Worm (Caenorhabditis elegans): ENCODE measurements around the gene clc-28.

Gene clc-28

ce11 chrIII:8322645-8323213 is 16.5 kb downstream of the clc-28 start, which contains the start of gene F10E9.1:
Gene F10E9.1 (plus strand): TSS chrIII:8323163.
- TF ChIP-seq fos-1 (tag; optimal IDR thresholded peaks at IDR 0.05) (no peak), F10B5.3 (tag; optimal IDR thresholded peaks at IDR 0.05) (no peak), nhr-11 (tag; optimal IDR thresholded peaks at IDR 0.05) (peak; percentile 68), zip-11 (GFP tag; IDR thresholded peaks at IDR 0.05) (no peak)

ce11 chrIII:8321225-8321624 is 18.0 kb downstream of the clc-28 start:
- peak in 1 of 2 experiments; percentile 89 for TF ChIP-seq unc-62 (GFP tag; optimal IDR thresholded peaks at IDR 0.05 in 1 of 2)
- no peak for TF ChIP-seq unc-62 (tag; optimal IDR thresholded peaks at IDR 0.05)
- no peak for TF ChIP-seq ceh-20 (GFP tag; IDR thresholded peaks at IDR 0.05)
- peak; percentile 6 for TF ChIP-seq hlh-30 (tag; optimal IDR thresholded peaks at IDR 0.05; ENCODE audit: insufficient read depth)
- no peak for TF ChIP-seq ceh-32 (tag; optimal IDR thresholded peaks at IDR 0.05; ENCODE audit: poor library complexity)
- TF ChIP-seq ceh-28 (tag; optimal IDR thresholded peaks at IDR 0.05) = no peak
- no peak for TF ChIP-seq nhr-41 (GFP tag; IDR thresholded peaks at IDR 0.05)
- TF ChIP-seq hmg-1.1 (GFP tag; IDR thresholded peaks at IDR 0.05) = 0 out of 2 replicates have a peak, but pooled peaks have one; percentile 8
- no peak for TF ChIP-seq unc-130 (GFP tag; optimal IDR thresholded peaks at IDR 0.05)
- TF ChIP-seq aha-1 (tag) = peak; percentile 7

DNA sequence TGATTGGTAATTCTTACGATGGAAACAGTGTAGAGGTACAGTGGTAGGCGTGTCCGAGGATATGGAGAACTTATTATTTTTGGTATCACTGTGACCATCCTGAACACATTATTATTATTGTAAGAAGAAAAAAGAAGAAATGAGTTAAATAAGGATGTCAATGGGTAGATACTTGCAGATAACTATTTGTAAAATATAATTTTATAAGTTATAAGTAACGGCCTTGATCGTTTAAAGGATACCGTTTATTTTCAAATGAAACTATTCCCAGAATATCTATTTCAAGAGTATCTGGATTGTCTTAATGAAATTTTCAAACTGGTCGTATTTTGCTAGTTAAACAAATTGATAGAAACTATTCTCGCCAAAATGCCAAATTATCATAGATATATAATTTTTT is 19.1 kb downstream of the clc-28 start, which contains the start of gene F10E9.10:
Gene F10E9.10, minus strand, starts transcription at position 101 of the 400 bp plus-strand sequence.
- TF ChIP-seq lir-3 (tag; optimal IDR thresholded peaks at IDR 0.05) = no peak
- TF ChIP-seq nhr-102 (tag; optimal IDR thresholded peaks at IDR 0.05) = no peak
- no peak for TF ChIP-seq mes-2 (tag; optimal IDR thresholded peaks at IDR 0.05; ENCODE audit: poor library complexity, severe bottlenecking)
- no peak for TF ChIP-seq nhr-10 (tag; optimal IDR thresholded peaks at IDR 0.05)
- no peak for TF ChIP-seq hif-1 (tag; optimal IDR thresholded peaks at IDR 0.05)
- TF ChIP-seq dmd-8 (GFP tag; IDR thresholded peaks at IDR 0.05) = no peak
- TF ChIP-seq rbr-2 (tag; optimal IDR thresholded peaks at IDR 0.05) = no peak
- no peak for TF ChIP-seq dmd-6 (GFP tag; IDR thresholded peaks at IDR 0.05)
- TF ChIP-seq madf-5 (GFP tag; IDR thresholded peaks at IDR 0.05) = no peak
- no peak for TF ChIP-seq arid-1 (GFP tag; conservative IDR thresholded peaks at IDR 0.05)
- no peak for TF ChIP-seq mep-1 (tag; optimal IDR thresholded peaks at IDR 0.05)
- TF ChIP-seq php-3 (GFP tag; IDR thresholded peaks at IDR 0.05) = no peak
- TF ChIP-seq lsy-2 (tag; optimal IDR thresholded peaks at IDR 0.05) = no peak
- no peak for TF ChIP-seq T26A8.4 (GFP tag; IDR thresholded peaks at IDR 0.05)
- no peak for TF ChIP-seq snpc-1.2 (GFP tag; IDR thresholded peaks at IDR 0.05)
- TF ChIP-seq zip-11 (GFP tag; IDR thresholded peaks at IDR 0.05) = no peak

ce11 chrIII:8319100-8319499 is 20.2 kb downstream of the clc-28 start, which contains the start of gene F10E9.11:
Gene F10E9.11 (minus strand): TSS chrIII:8319260.
- TF ChIP-seq hmg-1.1 (GFP tag; IDR thresholded peaks at IDR 0.05) = peak; percentile 63
- no peak for TF ChIP-seq nhr-77 (tag; optimal IDR thresholded peaks at IDR 0.05)
- peak; percentile 87 for TF ChIP-seq aha-1 (tag)
- peak; percentile 51; the same call in 1 of the 2 replicates for TF ChIP-seq madf-9 (GFP tag; conservative IDR thresholded peaks at IDR 0.05)
- peak; percentile 45; the same call in 1 of the 2 replicates for TF ChIP-seq T26A8.4 (GFP tag; IDR thresholded peaks at IDR 0.05)
- peak; percentile 96 for TF ChIP-seq dpl-1 (GFP tag; optimal IDR thresholded peaks at IDR 0.05)
- peak; percentile 4 for TF ChIP-seq nhr-28 (tag; optimal IDR thresholded peaks at IDR 0.05)
- peak in 1 of 2 experiments; percentile 17 for TF ChIP-seq unc-62 (GFP tag; optimal IDR thresholded peaks at IDR 0.05 in 1 of 2)
- no peak for TF ChIP-seq unc-62 (tag; optimal IDR thresholded peaks at IDR 0.05)
- peak; percentile 46 for TF ChIP-seq rbr-2 (tag; optimal IDR thresholded peaks at IDR 0.05)
- 0 out of 2 replicates have a peak, but pooled peaks have one; percentile 53 for TF ChIP-seq snpc-1.2 (GFP tag; IDR thresholded peaks at IDR 0.05)
- TF ChIP-seq nhr-48 (tag; optimal IDR thresholded peaks at IDR 0.05) = peak; percentile 24
- peak; percentile 83 for TF ChIP-seq ZK337.2 (GFP tag; IDR thresholded peaks at IDR 0.05)
- TF ChIP-seq arid-1 (GFP tag; conservative IDR thresholded peaks at IDR 0.05) = peak; percentile 73; the same call in 1 of the 2 replicates
- 0 out of 2 replicates have a peak, but pooled peaks have one; percentile 20 for TF ChIP-seq tra-1 (GFP tag; IDR thresholded peaks at IDR 0.05)
- peak; percentile 22 for TF ChIP-seq F49E8.2 (tag; optimal IDR thresholded peaks at IDR 0.05; ENCODE audit: borderline replicate concordance)
- peak; percentile 28 to 88 for TF ChIP-seq lsy-2 (tag; optimal IDR thresholded peaks at IDR 0.05)
- no peak for TF ChIP-seq nhr-41 (GFP tag; IDR thresholded peaks at IDR 0.05)
- TF ChIP-seq lin-38 (GFP tag; IDR thresholded peaks at IDR 0.05) = peak; percentile 78
- peak in 1 of 2 experiments; percentile 87 for TF ChIP-seq hif-1 (tag; optimal IDR thresholded peaks at IDR 0.05)
- peak; percentile 65 for TF ChIP-seq nhr-6 (tag; optimal IDR thresholded peaks at IDR 0.05)
- TF ChIP-seq nhr-25 (tag; optimal IDR thresholded peaks at IDR 0.05; ENCODE audit: borderline replicate concordance, insufficient read depth) = peak; percentile 15
- TF ChIP-seq saeg-2 (GFP tag; IDR thresholded peaks at IDR 0.05) = no peak
- TF ChIP-seq hlh-30 (tag; optimal IDR thresholded peaks at IDR 0.05; ENCODE audit: insufficient read depth) = peak; percentile 57
- TF ChIP-seq Y48G9A.11 (GFP tag; IDR thresholded peaks at IDR 0.05) = peak; percentile 82
- peak; percentile 56 for TF ChIP-seq F37D6.2 (tag; optimal IDR thresholded peaks at IDR 0.05)

Measured in whole organism, L4 larva.